Worm (Caenorhabditis elegans) whole organism, midembryonic: Measurements from ENCODE around the gene herd-1.
"Not testable (repeated sequence)": the region's sequence is repeated elsewhere in the genome, so short reads cannot be mapped to it uniquely, and the experiment has no call there.

Experiments used
- klf-2 ChIP-seq: fragments of 200-800 bp; sonication (Bioruptor generic); conservative IDR thresholded peaks from 2 replicates; pipeline ENCODE4 v1.3.6; 2022; ENCODE audit warnings: missing genetic modification reagents, missing genetic modification characterization, missing compliant biosample characterization
- med-1 ChIP-seq: sonication (generic microtip); optimal IDR thresholded peaks from 2 replicates; lab custom pipeline; 2017; ENCODE audit warnings: missing genetic modification characterization, mild to moderate bottlenecking, missing compliant biosample characterization, antibody characterized with exemption, missing genetic modification reagents; ENCODE audit not compliant: insufficient read depth
- ref-1 ChIP-seq: fragments of 200-800 bp; sonication (Bioruptor generic); conservative IDR thresholded peaks from 2 replicates; pipeline ENCODE4 v1.3.6; 2022; ENCODE audit warnings: missing genetic modification reagents, missing genetic modification characterization, missing compliant biosample characterization
- ztf-29 ChIP-seq: fragments of 200-800 bp; sonication (Bioruptor generic); IDR thresholded peaks from 2 replicates; pipeline ENCODE4 v1.3.6; 2022; ENCODE audit warnings: missing genetic modification reagents, missing genetic modification characterization, missing compliant biosample characterization

- TF ChIP-seq ztf-29 (GFP tag; lab: Robert Waterston, UW); ref-1; med-1 (GFP tag; lab: Kevin White, UChicago); klf-2 (GFP tag; lab: Robert Waterston, UW): not testable (repeated sequence)
These were observed 45.2 kb downstream of the herd-1 start for ce11 chrIII:12541519-12541918.
